Fruit fly (Drosophila melanogaster): ENCODE results near the gene Cad87A.
A peak's percentile ranks its signal among the peaks of the same experiment; 100 is the strongest.
"Not testable (repeated sequence)": the region's sequence is repeated elsewhere in the genome, so short reads cannot be mapped to it uniquely, and the experiment has no call there.

Cad87A gene

DNA sequence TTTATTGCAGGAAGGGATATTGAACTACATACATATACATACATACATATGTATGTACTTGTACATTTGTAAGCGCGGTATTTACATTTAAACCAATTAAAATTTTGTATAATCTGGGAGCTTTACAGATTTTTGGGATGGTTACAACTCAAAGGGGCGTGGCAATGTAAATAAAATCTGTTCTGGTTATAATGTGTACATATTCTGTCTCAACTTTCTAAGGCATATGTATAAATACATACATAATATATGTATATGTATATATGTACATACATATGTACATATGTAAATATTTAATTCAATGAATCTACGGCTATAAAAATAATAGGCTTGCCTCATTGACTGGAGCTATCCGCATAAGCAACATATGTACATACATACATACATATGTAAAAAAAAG, 8.5 kb upstream of the Cad87A start:
- TF ChIP-seq woc (GFP tag; optimal IDR thresholded peaks at IDR 0.05), result no peak
- no peak for TF ChIP-seq CrebA (GFP tag; optimal IDR thresholded peaks at IDR 0.05; ENCODE audit: borderline replicate concordance)
- no peak for TF ChIP-seq CG32264 (GFP tag; optimal IDR thresholded peaks at IDR 0.05)
- no peak for TF ChIP-seq Dfd (GFP tag; optimal IDR thresholded peaks at IDR 0.05)
- TF ChIP-seq brk (GFP tag; optimal IDR thresholded peaks at IDR 0.05), result no peak
- no peak for TF ChIP-seq Hr78 (GFP tag; optimal IDR thresholded peaks at IDR 0.05)
- TF ChIP-seq dl (GFP tag; optimal IDR thresholded peaks at IDR 0.05; ENCODE audit: insufficient read depth in 1 of 2, partially characterized antibody in 2 of 2), result no peak
- TF ChIP-seq psq (GFP tag; optimal IDR thresholded peaks at IDR 0.05), result no peak
- no peak for TF ChIP-seq HLH106 (tag; optimal IDR thresholded peaks at IDR 0.05)
- no peak for TF ChIP-seq sv (GFP tag; optimal IDR thresholded peaks at IDR 0.05)

DNA sequence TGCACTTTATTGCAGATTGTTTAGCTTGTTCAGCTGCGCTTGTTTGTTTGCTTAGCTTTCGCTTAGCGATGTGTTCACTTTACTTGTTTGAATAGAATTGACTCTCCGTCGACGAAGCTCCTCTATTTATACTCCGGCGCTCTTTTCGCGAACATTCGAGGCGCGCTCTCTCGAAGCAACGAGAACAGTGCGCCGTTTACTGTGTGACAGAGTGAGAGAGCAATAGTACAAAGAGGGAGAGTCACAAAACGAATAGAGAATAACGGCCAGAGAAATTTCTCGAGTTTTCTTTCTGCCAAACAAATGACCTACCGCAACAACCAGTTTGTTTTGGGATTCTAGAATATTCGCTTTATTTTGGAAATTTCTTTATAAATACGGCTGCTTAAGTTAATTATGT, 7.5 kb upstream of the Cad87A start, which contains the start of gene Hsp70Aa:
Hsp70Aa (minus strand) TSS at position 101 of the 400 bp plus-strand sequence.
- not testable (repeated sequence) for TF ChIP-seq woc (GFP tag; optimal IDR thresholded peaks at IDR 0.05); Myc (optimal IDR thresholded peaks at IDR 0.05); GATAd (GFP tag; optimal IDR thresholded peaks at IDR 0.05)

DNA sequence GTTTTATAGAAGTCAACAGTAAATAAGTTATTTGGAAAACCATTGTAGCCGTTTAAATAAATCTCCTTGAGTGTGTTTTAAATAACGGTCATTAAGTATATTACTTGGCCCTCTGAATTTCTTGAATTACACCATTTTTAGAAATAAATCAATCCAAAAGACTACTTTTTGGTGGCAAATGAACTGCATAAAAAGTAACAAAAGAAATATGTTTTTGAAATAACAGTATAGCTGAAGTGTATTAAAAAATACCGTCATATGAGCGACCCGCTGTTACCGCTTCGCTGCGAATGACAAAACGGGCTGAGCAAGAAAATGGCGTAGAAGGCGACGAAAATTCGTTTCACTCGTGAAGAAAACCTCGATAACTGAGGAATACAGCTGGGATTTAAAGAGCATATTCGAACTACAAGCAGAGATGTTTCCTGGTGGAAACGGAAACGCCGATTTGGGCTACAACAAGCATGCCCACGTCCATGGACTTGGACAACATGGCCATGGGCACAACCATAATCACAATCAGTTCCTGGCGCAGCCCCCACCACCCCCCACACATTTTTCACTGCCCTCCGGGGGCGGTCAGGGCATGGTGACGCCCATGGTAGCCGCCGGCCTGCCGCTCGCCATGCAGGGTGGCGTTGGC, 579 bp upstream of the Cad87A start, which contains the start of gene CG31211:
CG31211 (plus strand) TSS at position 294 of the 643 bp plus-strand sequence.
- TF ChIP-seq Vsx2 (GFP tag; optimal IDR thresholded peaks at IDR 0.05; ENCODE audit: partially characterized antibody) (no peak), dsf (GFP tag; optimal IDR thresholded peaks at IDR 0.05; ENCODE audit: borderline replicate concordance) (no peak), sv (GFP tag; optimal IDR thresholded peaks at IDR 0.05) (no peak), sage (GFP tag; optimal IDR thresholded peaks at IDR 0.05) (no peak), Sp1 (GFP tag; optimal IDR thresholded peaks at IDR 0.05) (no peak), ey (GFP tag; optimal IDR thresholded peaks at IDR 0.05) (peak; percentile 3), HLH106 (tag; optimal IDR thresholded peaks at IDR 0.05) (peak; percentile 13), foxo (GFP tag; optimal IDR thresholded peaks at IDR 0.05) (peak in 1 of 2 experiments; percentile 32), rgr (GFP tag; optimal IDR thresholded peaks at IDR 0.05) (peak; percentile 57), Hr78 (GFP tag; optimal IDR thresholded peaks at IDR 0.05) (no peak), Mio (GFP tag; optimal IDR thresholded peaks at IDR 0.05) (no peak), h (GFP tag; optimal IDR thresholded peaks at IDR 0.05) (no peak), dmrt93B (GFP tag; optimal IDR thresholded peaks at IDR 0.05) (no peak), Hr83 (GFP tag; optimal IDR thresholded peaks at IDR 0.05; ENCODE audit: poor library complexity, severe bottlenecking) (peak; percentile 50), OdsH (GFP tag; optimal IDR thresholded peaks at IDR 0.05) (no peak), Abd-B (GFP tag; optimal IDR thresholded peaks at IDR 0.05) (no peak), CG9705 (GFP tag; optimal IDR thresholded peaks at IDR 0.05) (no peak)

DNA sequence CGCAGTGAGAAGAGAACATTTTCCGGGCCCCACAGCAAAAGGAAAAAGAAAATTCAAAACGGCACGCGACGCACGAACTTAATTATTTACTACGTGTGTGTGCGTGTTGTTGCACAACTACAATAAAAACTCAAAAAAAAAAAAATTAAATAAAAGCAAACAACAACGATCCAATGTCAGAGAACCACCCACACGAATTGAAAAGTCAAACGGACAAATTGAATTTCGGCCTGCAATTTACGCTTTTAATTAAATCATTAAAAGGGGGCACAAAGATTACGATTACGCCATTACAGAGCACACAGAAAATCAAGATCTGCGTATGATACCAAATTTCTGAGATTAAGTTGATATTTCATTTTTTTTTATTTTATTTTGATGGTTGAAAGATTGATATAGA, 970 bp downstream of the Cad87A start:
- TF ChIP-seq Dfd (GFP tag; optimal IDR thresholded peaks at IDR 0.05) (no peak), Vsx2 (GFP tag; optimal IDR thresholded peaks at IDR 0.05; ENCODE audit: partially characterized antibody) (no peak), OdsH (GFP tag; optimal IDR thresholded peaks at IDR 0.05) (no peak), lola (GFP tag; optimal IDR thresholded peaks at IDR 0.05) (no peak), sage (GFP tag; optimal IDR thresholded peaks at IDR 0.05) (no peak), Jra (GFP tag; optimal IDR thresholded peaks at IDR 0.05) (no peak), foxo (GFP tag; optimal IDR thresholded peaks at IDR 0.05) (no peak), brk (GFP tag; optimal IDR thresholded peaks at IDR 0.05) (no peak), psq (GFP tag; optimal IDR thresholded peaks at IDR 0.05) (no peak), fru (GFP tag; optimal IDR thresholded peaks at IDR 0.05) (no peak), rgr (GFP tag; optimal IDR thresholded peaks at IDR 0.05) (no peak), dmrt93B (GFP tag; optimal IDR thresholded peaks at IDR 0.05) (no peak)

DNA sequence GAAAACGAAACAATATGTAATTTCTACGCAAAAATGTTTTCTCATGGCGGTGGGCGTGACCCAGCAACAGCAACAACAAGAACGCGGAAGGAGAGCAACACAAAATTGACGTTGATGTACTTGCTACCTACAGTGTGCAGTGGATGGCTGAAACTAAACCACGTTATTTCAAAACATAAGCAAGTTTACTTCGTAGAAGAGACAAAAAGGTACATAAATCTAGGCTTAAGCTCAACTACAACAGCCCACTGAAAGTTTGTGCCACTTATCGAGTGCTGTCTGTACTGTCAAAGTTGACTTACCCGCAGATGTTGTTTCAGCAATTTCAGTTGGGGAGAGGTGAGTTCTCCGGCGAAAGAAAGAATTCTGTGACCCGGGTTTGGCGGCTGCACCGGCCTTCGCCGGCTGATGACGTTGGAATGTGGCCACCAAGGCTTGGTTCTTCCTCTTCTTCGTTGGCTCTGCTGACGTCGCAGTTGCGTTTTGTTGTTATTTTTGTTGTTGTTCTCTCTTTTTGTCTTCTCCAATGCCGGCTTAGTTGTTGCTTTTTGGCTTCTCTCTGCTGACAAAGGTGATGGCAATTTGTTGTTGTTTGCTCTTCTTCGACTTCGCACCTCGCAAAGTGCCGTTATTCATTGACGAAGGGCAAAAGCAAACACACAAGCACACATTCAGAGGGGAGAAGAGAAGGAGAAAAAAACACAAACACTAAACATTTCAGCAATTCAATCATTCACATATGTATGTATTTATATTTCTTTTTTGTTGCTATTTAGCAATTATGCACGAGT, 1.7 kb downstream of the Cad87A start:
- TF ChIP-seq Mio (GFP tag; optimal IDR thresholded peaks at IDR 0.05), result no peak
- TF ChIP-seq tai (GFP tag; optimal IDR thresholded peaks at IDR 0.05), result no peak
- peak; percentile 67 for TF ChIP-seq h (GFP tag; optimal IDR thresholded peaks at IDR 0.05)
- TF ChIP-seq Hr78 (GFP tag; optimal IDR thresholded peaks at IDR 0.05), result no peak
- TF ChIP-seq psq (GFP tag; optimal IDR thresholded peaks at IDR 0.05), result peak; percentile 68
- no peak for TF ChIP-seq sage (GFP tag; optimal IDR thresholded peaks at IDR 0.05)
- TF ChIP-seq usp (GFP tag; optimal IDR thresholded peaks at IDR 0.05), result no peak
- TF ChIP-seq N (GFP tag; optimal IDR thresholded peaks at IDR 0.05), result no peak
- TF ChIP-seq CG32264 (GFP tag; optimal IDR thresholded peaks at IDR 0.05), result no peak
- peak; percentile 52 for TF ChIP-seq dmrt93B (GFP tag; optimal IDR thresholded peaks at IDR 0.05)
- no peak for TF ChIP-seq Jra (GFP tag; optimal IDR thresholded peaks at IDR 0.05)
- no peak for TF ChIP-seq Abd-B (GFP tag; optimal IDR thresholded peaks at IDR 0.05)
- TF ChIP-seq br (GFP tag; optimal IDR thresholded peaks at IDR 0.05), result peak; percentile 53
- TF ChIP-seq Sp1 (GFP tag; optimal IDR thresholded peaks at IDR 0.05), result peak; percentile 45
- no peak for TF ChIP-seq lola (GFP tag; optimal IDR thresholded peaks at IDR 0.05)
- peak; percentile 65 for TF ChIP-seq rgr (GFP tag; optimal IDR thresholded peaks at IDR 0.05)
- peak; percentile 72 for TF ChIP-seq HLH106 (tag; optimal IDR thresholded peaks at IDR 0.05)
- TF ChIP-seq ey (GFP tag; optimal IDR thresholded peaks at IDR 0.05), result peak; percentile 74
- TF ChIP-seq jim (GFP tag; optimal IDR thresholded peaks at IDR 0.05), result no peak
- TF ChIP-seq foxo (GFP tag; optimal IDR thresholded peaks at IDR 0.05), result peak in 1 of 2 experiments; percentile 75
- peak; percentile 47 for TF ChIP-seq woc (GFP tag; optimal IDR thresholded peaks at IDR 0.05)
- TF ChIP-seq fru (GFP tag; optimal IDR thresholded peaks at IDR 0.05), result peak; percentile 71
- peak; percentile 49 for TF ChIP-seq Hnf4 (GFP tag; optimal IDR thresholded peaks at IDR 0.05)
- TF ChIP-seq brk (GFP tag; optimal IDR thresholded peaks at IDR 0.05), result no peak
- peak; percentile 4 for TF ChIP-seq CG9705 (GFP tag; optimal IDR thresholded peaks at IDR 0.05)
- TF ChIP-seq GATAd (GFP tag; optimal IDR thresholded peaks at IDR 0.05), result no peak
- TF ChIP-seq Dfd (GFP tag; optimal IDR thresholded peaks at IDR 0.05), result no peak

Data from whole organism, wandering third instar larva.